Worm (Caenorhabditis elegans) whole organism, L2 larva: ENCODE results near the gene fbxb-79.

Source experiments
- F13H6.1 ChIP-seq: sonication (generic microtip); optimal IDR thresholded peaks from 2 replicates; lab custom pipeline; 2016; ENCODE audit warnings: missing genetic modification characterization, missing compliant biosample characterization
- R02D3.7 ChIP-seq: fragments of 150-350 bp; optimal IDR thresholded peaks from 2 replicates; lab custom pipeline; 2014; ENCODE audit warnings: missing biosample characterization, missing genetic modification characterization
- Y55F3AM.14 ChIP-seq: fragments of 200-800 bp; sonication (Bioruptor generic); optimal IDR thresholded peaks from 2 replicates; lab custom pipeline; 2018; ENCODE audit warnings: mild to moderate bottlenecking, missing genetic modification characterization, missing compliant biosample characterization
- alr-1 ChIP-seq: fragments of 150-350 bp; optimal IDR thresholded peaks from 2 replicates; lab custom pipeline; 2014; ENCODE audit warnings: missing biosample characterization, missing genetic modification characterization
- blmp-1 ChIP-seq: sonication (generic microtip); optimal IDR thresholded peaks from 2 replicates; lab custom pipeline; 2017; ENCODE audit warnings: missing genetic modification characterization, mild to moderate bottlenecking, missing compliant biosample characterization, antibody characterized with exemption, moderate library complexity; ENCODE audit not compliant: insufficient read depth
- ceh-16 ChIP-seq: fragments of 150-350 bp; optimal IDR thresholded peaks from 2 replicates; lab custom pipeline; 2014; ENCODE audit warnings: missing biosample characterization, missing genetic modification characterization
- crh-2 ChIP-seq: sonication (generic microtip); optimal IDR thresholded peaks from 2 replicates; lab custom pipeline; 2017; ENCODE audit warnings: missing biosample characterization, missing genetic modification characterization
- dmd-4 ChIP-seq: sonication (generic microtip); optimal IDR thresholded peaks from 2 replicates; lab custom pipeline; 2017; ENCODE audit warnings: missing biosample characterization, missing genetic modification characterization
- egl-27 ChIP-seq: sonication (generic microtip); optimal IDR thresholded peaks from 3 replicates; lab custom pipeline; 2017; ENCODE audit warnings: missing biosample characterization, missing genetic modification reagents, missing genetic modification characterization
- elt-1 ChIP-seq: fragments of 150-350 bp; optimal IDR thresholded peaks from 2 replicates; lab custom pipeline; 2014; ENCODE audit warnings: missing biosample characterization, missing genetic modification characterization
- elt-3 ChIP-seq: sonication (generic microtip); optimal IDR thresholded peaks from 2 replicates; lab custom pipeline; 2017; ENCODE audit warnings: missing biosample characterization, missing genetic modification characterization
- fos-1 ChIP-seq: fragments of 150-350 bp; optimal IDR thresholded peaks from 2 replicates; lab custom pipeline; 2014; ENCODE audit warnings: missing biosample characterization, missing genetic modification characterization
- lin-39 ChIP-seq: fragments of 150-350 bp; optimal IDR thresholded peaks from 2 replicates; lab custom pipeline; 2014; ENCODE audit warnings: missing biosample characterization, missing genetic modification reagents, missing genetic modification characterization
- lsy-2 ChIP-seq, 2 experiments: fragments of 150-350 bp in 1 of 2; sonication (generic microtip) in 1 of 2; optimal IDR thresholded peaks; 2 replicates each; lab custom pipeline; 2014 to 2017; ENCODE audit warnings: missing biosample characterization in 2 of 2, missing genetic modification characterization in 2 of 2
- mab-5 ChIP-seq: fragments of 150-350 bp; optimal IDR thresholded peaks from 2 replicates; lab custom pipeline; 2014; ENCODE audit warnings: missing biosample characterization, missing genetic modification characterization
- mbf-1 ChIP-seq: sonication (generic microtip); optimal IDR thresholded peaks from 2 replicates; lab custom pipeline; 2017; ENCODE audit warnings: missing biosample characterization, missing genetic modification characterization
- mdl-1 ChIP-seq, 2 experiments: fragments of 150-350 bp in 1 of 2; sonication (generic microtip) in 1 of 2; optimal IDR thresholded peaks; 2 replicates each; lab custom pipeline; 2017; ENCODE audit warnings: missing biosample characterization in 2 of 2, missing genetic modification characterization in 2 of 2
- nhr-10 ChIP-seq: sonication (generic microtip); optimal IDR thresholded peaks from 2 replicates; lab custom pipeline; 2017; ENCODE audit warnings: missing biosample characterization, missing genetic modification characterization
- nhr-11 ChIP-seq: fragments of 150-350 bp; optimal IDR thresholded peaks from 2 replicates; lab custom pipeline; 2014; ENCODE audit warnings: missing biosample characterization, missing genetic modification characterization
- nhr-12 ChIP-seq: fragments of 150-350 bp; optimal IDR thresholded peaks from 2 replicates; lab custom pipeline; 2014; ENCODE audit warnings: missing biosample characterization, missing genetic modification characterization
- nhr-129 ChIP-seq: fragments of 150-350 bp; optimal IDR thresholded peaks from 2 replicates; lab custom pipeline; 2014; ENCODE audit warnings: missing biosample characterization, missing genetic modification characterization
- nhr-21 ChIP-seq: fragments of 150-350 bp; optimal IDR thresholded peaks from 2 replicates; lab custom pipeline; 2014; ENCODE audit warnings: missing biosample characterization, missing genetic modification characterization
- nhr-237 ChIP-seq: fragments of 150-350 bp; optimal IDR thresholded peaks from 2 replicates; lab custom pipeline; 2014; ENCODE audit warnings: missing biosample characterization, missing genetic modification characterization
- nhr-25 ChIP-seq: fragments of 150-350 bp; sonication (generic microtip); optimal IDR thresholded peaks from 3 replicates; lab custom pipeline; 2014; ENCODE audit warnings: missing biosample characterization, missing genetic modification characterization
- nhr-6 ChIP-seq: fragments of 150-350 bp; optimal IDR thresholded peaks from 2 replicates; lab custom pipeline; 2014; ENCODE audit warnings: missing biosample characterization, missing genetic modification characterization
- nhr-77 ChIP-seq: fragments of 150-350 bp; optimal IDR thresholded peaks from 2 replicates; lab custom pipeline; 2014; ENCODE audit warnings: missing biosample characterization, missing genetic modification characterization
- peb-1 ChIP-seq: fragments of 150-350 bp; optimal IDR thresholded peaks from 2 replicates; lab custom pipeline; 2014; ENCODE audit warnings: missing biosample characterization, missing genetic modification characterization
- sem-4 ChIP-seq: fragments of 150-350 bp; optimal IDR thresholded peaks from 2 replicates; lab custom pipeline; 2014; ENCODE audit warnings: missing biosample characterization, missing genetic modification reagents, missing genetic modification characterization
- skn-1 ChIP-seq: sonication (generic microtip); optimal IDR thresholded peaks from 2 replicates; lab custom pipeline; 2017; ENCODE audit warnings: missing biosample characterization, missing genetic modification characterization
- sma-3 ChIP-seq: sonication (generic microtip); optimal IDR thresholded peaks from 2 replicates; lab custom pipeline; 2016; ENCODE audit warnings: missing genetic modification reagents, missing genetic modification characterization, missing compliant biosample characterization
- sma-9 ChIP-seq, 2 experiments: fragments of 150-350 bp in 1 of 2; sonication (generic microtip) in 1 of 2; optimal IDR thresholded peaks; 2 replicates each; lab custom pipeline; 2014 to 2016; ENCODE audit warnings: missing genetic modification characterization in 2 of 2, mild to moderate bottlenecking in 1 of 2, missing biosample characterization in 1 of 2, missing compliant biosample characterization in 1 of 2, missing genetic modification reagents in 1 of 2, moderate library complexity in 1 of 2
- unc-39 ChIP-seq: fragments of 150-350 bp; optimal IDR thresholded peaks from 2 replicates; lab custom pipeline; 2014; ENCODE audit warnings: missing biosample characterization, missing genetic modification characterization
- unc-55 ChIP-seq: fragments of 150-350 bp; sonication (generic microtip); optimal IDR thresholded peaks from 3 replicates; lab custom pipeline; 2014; ENCODE audit warnings: missing biosample characterization, missing genetic modification reagents, missing genetic modification characterization
- unc-62 ChIP-seq: fragments of 150-350 bp; optimal IDR thresholded peaks from 2 replicates; lab custom pipeline; 2014; ENCODE audit warnings: missing biosample characterization, missing genetic modification reagents, missing genetic modification characterization
- ztf-11 ChIP-seq: sonication (generic microtip); optimal IDR thresholded peaks from 2 replicates; lab custom pipeline; 2017; ENCODE audit warnings: missing biosample characterization, missing genetic modification characterization
- ztf-4 ChIP-seq: fragments of 150-350 bp; optimal IDR thresholded peaks from 2 replicates; lab custom pipeline; 2014; ENCODE audit warnings: missing biosample characterization, missing genetic modification characterization

Gene fbxb-79

ce11 chrIV:11189411-11189810 is at the start of gene fbxb-79:
TSS of gene fbxb-79 (minus strand) at chrIV:11189511.
- TF ChIP-seq nhr-11 (no peak), alr-1 (tag; lab: Kevin White, UChicago) (no peak)

ce11 chrIV:11235755-11236154 is 46.4 kb upstream of the fbxb-79 start:
- TF ChIP-seq nhr-77 (tag; lab: Kevin White, UChicago) (no peak), unc-55 (GFP tag; lab: Kevin White, UChicago) (no peak), nhr-129 (no peak), nhr-21 (tag; lab: Kevin White, UChicago) (no peak), nhr-6 (no peak), elt-3 (tag; lab: Kevin White, UChicago) (no peak)

- no peak for TF ChIP-seq nhr-6
- TF ChIP-seq mbf-1 (tag; lab: Kevin White, UChicago) = no peak
- no peak for TF ChIP-seq fos-1 (tag; lab: Kevin White, UChicago)
- TF ChIP-seq sma-9 (GFP tag; optimal IDR thresholded peaks at IDR 0.05; lab: Kevin White, UChicago) = no peak
- no peak for TF ChIP-seq sma-9 (tag; optimal IDR thresholded peaks at IDR 0.05; lab: Kevin White, UChicago)
- TF ChIP-seq lin-39 (tag; lab: Kevin White, UChicago) = no peak
- no peak for TF ChIP-seq nhr-21 (tag; lab: Kevin White, UChicago)
- TF ChIP-seq ztf-11 (tag; lab: Kevin White, UChicago) = no peak
- TF ChIP-seq ztf-4 (tag; lab: Kevin White, UChicago) = no peak
- no peak for TF ChIP-seq nhr-10 (tag; lab: Kevin White, UChicago)
- TF ChIP-seq nhr-77 (tag; lab: Kevin White, UChicago) = no peak
- TF ChIP-seq dmd-4 (tag; lab: Kevin White, UChicago) = no peak
- no peak for TF ChIP-seq sem-4
- TF ChIP-seq peb-1 = no peak
- no peak for TF ChIP-seq R02D3.7 (tag; lab: Kevin White, UChicago)
- TF ChIP-seq elt-3 (tag; lab: Kevin White, UChicago) = no peak
- no peak for TF ChIP-seq unc-39
- no peak for TF ChIP-seq nhr-25 (tag; lab: Kevin White, UChicago)
- TF ChIP-seq Y55F3AM.14 = no peak
Observed at ce11 chrIV:11231376-11231775, 42.1 kb upstream of the fbxb-79 start.

- TF ChIP-seq unc-39 (no peak), ztf-11 (tag; lab: Kevin White, UChicago) (no peak), nhr-25 (tag; lab: Kevin White, UChicago) (no peak), nhr-12 (tag; lab: Kevin White, UChicago) (no peak), dmd-4 (tag; lab: Kevin White, UChicago) (no peak), ceh-16 (no peak), blmp-1 (no peak), crh-2 (tag; lab: Kevin White, UChicago) (no peak), F13H6.1 (tag; lab: Kevin White, UChicago) (no peak)
Observed at ce11 chrIV:11230069-11230468, 40.8 kb upstream of the fbxb-79 start, which contains the start of gene best-7. TSS of gene best-7 (minus strand) at chrIV:11230307.

- TF ChIP-seq egl-27 (tag; lab: Kevin White, UChicago) = no peak
- no peak for TF ChIP-seq R02D3.7 (tag; lab: Kevin White, UChicago)
- TF ChIP-seq nhr-237 = no peak
- no peak for TF ChIP-seq elt-3 (tag; lab: Kevin White, UChicago)
- TF ChIP-seq elt-1 (tag; lab: Kevin White, UChicago) = no peak
- TF ChIP-seq lsy-2 (tag; optimal IDR thresholded peaks at IDR 0.05; lab: Kevin White, UChicago) = no peak
- TF ChIP-seq mdl-1 (tag; optimal IDR thresholded peaks at IDR 0.05; lab: Kevin White, UChicago) = no peak
- no peak for TF ChIP-seq sma-9 (GFP tag; optimal IDR thresholded peaks at IDR 0.05; lab: Kevin White, UChicago)
- no peak for TF ChIP-seq sma-9 (tag; optimal IDR thresholded peaks at IDR 0.05; lab: Kevin White, UChicago)
- TF ChIP-seq ceh-16 = no peak
- no peak for TF ChIP-seq mab-5 (tag; lab: Kevin White, UChicago)
- no peak for TF ChIP-seq nhr-12 (tag; lab: Kevin White, UChicago)
- TF ChIP-seq skn-1 (tag; lab: Kevin White, UChicago) = no peak
- no peak for TF ChIP-seq unc-62 (GFP tag; lab: Kevin White, UChicago)
- TF ChIP-seq nhr-129 = no peak
- TF ChIP-seq sma-3 (GFP tag; lab: Kevin White, UChicago) = no peak
Observed at ce11 chrIV:11229013-11229412, 39.7 kb upstream of the fbxb-79 start.
